Worm (Caenorhabditis elegans) whole organism, young adult: Measurements from ENCODE around the gene F21H12.3.

Source experiments
- B0336.3 ChIP-seq: fragments of 200-800 bp; sonication (Bioruptor generic); IDR thresholded peaks from 2 replicates; pipeline ENCODE4 v1.3.6; 2022; ENCODE audit warnings: missing genetic modification characterization, missing compliant biosample characterization
- C17E4.6 ChIP-seq: fragments of 200-800 bp; sonication (Bioruptor generic); IDR thresholded peaks from 2 replicates; pipeline ENCODE4 v1.3.6; 2022; ENCODE audit warnings: missing genetic modification reagents, missing genetic modification characterization, missing compliant biosample characterization
- D2030.7 ChIP-seq: fragments of 200-800 bp; sonication (Bioruptor generic); IDR thresholded peaks from 2 replicates; pipeline ENCODE4 v1.3.6; 2022; ENCODE audit warnings: missing genetic modification reagents, missing genetic modification characterization, missing compliant biosample characterization
- F22D6.2 ChIP-seq: sonication (generic microtip); optimal IDR thresholded peaks from 2 replicates; lab custom pipeline; 2016; ENCODE audit warnings: mild to moderate bottlenecking, missing genetic modification characterization, missing compliant biosample characterization
- K11D2.4 ChIP-seq: fragments of 200-800 bp; sonication (Bioruptor generic); IDR thresholded peaks from 2 replicates; pipeline ENCODE4 v1.3.6; 2022; ENCODE audit warnings: missing genetic modification reagents, missing genetic modification characterization, missing compliant biosample characterization
- K12H6.12 ChIP-seq: fragments of 200-800 bp; sonication (Bioruptor generic); optimal IDR thresholded peaks from 2 replicates; lab custom pipeline; 2018; ENCODE audit warnings: mild to moderate bottlenecking, missing genetic modification characterization, missing compliant biosample characterization
- Y53F4B.3 ChIP-seq: fragments of 200-800 bp; sonication (Bioruptor generic); IDR thresholded peaks from 2 replicates; pipeline ENCODE4 v1.3.6; 2022; ENCODE audit warnings: missing genetic modification reagents, missing genetic modification characterization, missing compliant biosample characterization
- Y56A3A.18 ChIP-seq: fragments of 200-800 bp; sonication (Bioruptor generic); IDR thresholded peaks from 2 replicates; pipeline ENCODE4 v1.3.6; 2022; ENCODE audit warnings: missing genetic modification reagents, missing genetic modification characterization, missing compliant biosample characterization
- Y67H2A.10 ChIP-seq: fragments of 200-800 bp; sonication (Bioruptor generic); conservative IDR thresholded peaks from 2 replicates; pipeline ENCODE4 v1.3.6; 2022; ENCODE audit warnings: missing genetic modification reagents, missing genetic modification characterization, missing compliant biosample characterization
- Y79H2A.3 ChIP-seq: fragments of 200-800 bp; sonication (Bioruptor generic); conservative IDR thresholded peaks from 2 replicates; pipeline ENCODE4 v1.3.6; 2022; ENCODE audit warnings: missing genetic modification reagents, missing genetic modification characterization, missing compliant biosample characterization
- atf-7 ChIP-seq: sonication (generic microtip); optimal IDR thresholded peaks from 2 replicates; lab custom pipeline; 2017; ENCODE audit warnings: mild to moderate bottlenecking, missing genetic modification characterization, missing compliant biosample characterization
- attf-3 ChIP-seq: fragments of 200-800 bp; sonication (Bioruptor generic); conservative IDR thresholded peaks from 2 replicates; pipeline ENCODE4 v1.3.6; 2022; ENCODE audit warnings: missing genetic modification reagents, missing genetic modification characterization, missing compliant biosample characterization
- attf-5 ChIP-seq: fragments of 200-800 bp; sonication (Bioruptor generic); optimal IDR thresholded peaks from 2 replicates; lab custom pipeline; 2018; ENCODE audit warnings: mild to moderate bottlenecking, missing genetic modification characterization, missing compliant biosample characterization
- bed-2 ChIP-seq: fragments of 200-800 bp; sonication (Bioruptor generic); IDR thresholded peaks from 2 replicates; pipeline ENCODE4 v1.3.6; 2022; ENCODE audit warnings: missing genetic modification reagents, missing genetic modification characterization, missing compliant biosample characterization
- cebp-1 ChIP-seq, 2 experiments: fragments of 200-800 bp in 1 of 2; sonication (Bioruptor generic) in 1 of 2; sonication (generic microtip) in 1 of 2; IDR thresholded peaks in 1 of 2; optimal IDR thresholded peaks in 1 of 2; 2 replicates each; pipeline versions ENCODE4 v1.3.6 to Lab custom; 2017 to 2022; ENCODE audit warnings: missing compliant biosample characterization in 2 of 2, missing genetic modification characterization in 2 of 2, mild to moderate bottlenecking in 1 of 2, missing genetic modification reagents in 1 of 2, moderate library complexity in 1 of 2
- ceh-40 ChIP-seq: fragments of 200-800 bp; sonication (Bioruptor generic); IDR thresholded peaks from 2 replicates; pipeline ENCODE4 v1.3.6; 2022; ENCODE audit warnings: missing genetic modification characterization, missing compliant biosample characterization
- ceh-79 ChIP-seq: sonication (generic microtip); optimal IDR thresholded peaks from 2 replicates; lab custom pipeline; 2017; ENCODE audit warnings: mild to moderate bottlenecking, missing genetic modification characterization, missing compliant biosample characterization
- chd-7 ChIP-seq: sonication (generic microtip); optimal IDR thresholded peaks from 2 replicates; lab custom pipeline; 2016; ENCODE audit warnings: mild to moderate bottlenecking, missing genetic modification characterization, moderate library complexity, missing compliant biosample characterization
- die-1 ChIP-seq: sonication (generic microtip); optimal IDR thresholded peaks from 2 replicates; lab custom pipeline; 2016; ENCODE audit warnings: missing genotype, mild to moderate bottlenecking, missing genetic modification characterization, missing compliant biosample characterization
- dpl-1 ChIP-seq: fragments of 150-350 bp; optimal IDR thresholded peaks from 2 replicates; lab custom pipeline; 2014; ENCODE audit warnings: missing biosample characterization, missing genetic modification reagents, missing genetic modification characterization
- efl-1 ChIP-seq: fragments of 150-350 bp; optimal IDR thresholded peaks from 2 replicates; lab custom pipeline; 2014; ENCODE audit warnings: missing biosample characterization, missing genetic modification reagents, missing genetic modification characterization
- fkh-3 ChIP-seq: sonication (generic microtip); optimal IDR thresholded peaks from 2 replicates; lab custom pipeline; 2016; ENCODE audit warnings: mild to moderate bottlenecking, missing genetic modification characterization, missing compliant biosample characterization
- him-1 ChIP-seq: sonication (generic microtip); optimal IDR thresholded peaks from 2 replicates; lab custom pipeline; 2016; ENCODE audit warnings: missing genotype, missing genetic modification reagents, missing genetic modification characterization, missing compliant biosample characterization
- hmg-20 ChIP-seq: fragments of 200-800 bp; sonication (Bioruptor generic); IDR thresholded peaks from 2 replicates; pipeline ENCODE4 v1.3.6; 2022; ENCODE audit warnings: missing genetic modification reagents, missing genetic modification characterization, missing compliant biosample characterization
- lag-1 ChIP-seq: fragments of 200-800 bp; sonication (Bioruptor generic); IDR thresholded peaks from 2 replicates; pipeline ENCODE4 v1.3.6; 2022; ENCODE audit warnings: missing genetic modification reagents, missing genetic modification characterization, missing compliant biosample characterization
- lin-35 ChIP-seq, 3 experiments: fragments of 150-350 bp in 2 of 3; sonication (generic microtip) in 1 of 3; optimal IDR thresholded peaks; 2 replicates each; lab custom pipeline; 2014 to 2018; ENCODE audit warnings: missing biosample characterization in 3 of 3, missing genetic modification characterization in 3 of 3, missing genetic modification reagents in 3 of 3
- lin-54 ChIP-seq: fragments of 200-800 bp; sonication (Bioruptor generic); optimal IDR thresholded peaks from 2 replicates; lab custom pipeline; 2018; ENCODE audit warnings: mild to moderate bottlenecking, missing genetic modification characterization, missing compliant biosample characterization
- lsl-1 ChIP-seq: fragments of 200-800 bp; sonication (Bioruptor generic); optimal IDR thresholded peaks from 2 replicates; lab custom pipeline; 2018; ENCODE audit warnings: mild to moderate bottlenecking, missing genetic modification characterization, moderate library complexity, missing compliant biosample characterization
- madf-6 ChIP-seq: fragments of 200-800 bp; sonication (Bioruptor generic); IDR thresholded peaks from 2 replicates; pipeline ENCODE4 v1.3.6; 2022; ENCODE audit warnings: missing genetic modification reagents, missing genetic modification characterization, missing compliant biosample characterization
- madf-8 ChIP-seq: fragments of 200-800 bp; sonication (Bioruptor generic); conservative IDR thresholded peaks from 2 replicates; pipeline ENCODE4 v1.3.6; 2022; ENCODE audit warnings: missing genetic modification reagents, missing genetic modification characterization, missing compliant biosample characterization
- mcd-1 ChIP-seq: fragments of 200-800 bp; sonication (Bioruptor generic); IDR thresholded peaks from 2 replicates; pipeline ENCODE4 v1.3.6; 2022; ENCODE audit warnings: missing genetic modification reagents, missing genetic modification characterization, missing compliant biosample characterization
- pbrm-1 ChIP-seq: fragments of 200-800 bp; sonication (Bioruptor generic); IDR thresholded peaks from 2 replicates; pipeline ENCODE4 v1.3.6; 2022; ENCODE audit warnings: missing genetic modification reagents, missing genetic modification characterization, missing compliant biosample characterization
- pha-4 ChIP-seq: fragments of 150-350 bp; sonication (generic microtip); optimal IDR thresholded peaks from 2 replicates; lab custom pipeline; 2014; ENCODE audit warnings: missing biosample characterization, missing genetic modification reagents, missing genetic modification characterization
- rec-8 ChIP-seq, 2 experiments: sonication (generic microtip); optimal IDR thresholded peaks; 2 replicates each; lab custom pipeline; 2016; ENCODE audit warnings: mild to moderate bottlenecking in 2 of 2, missing genetic modification characterization in 2 of 2, missing genetic modification reagents in 2 of 2, missing genotype in 2 of 2, missing biosample characterization in 1 of 2, missing compliant biosample characterization in 1 of 2, moderate library complexity in 1 of 2
- repo-1 ChIP-seq: sonication (generic microtip); optimal IDR thresholded peaks from 2 replicates; lab custom pipeline; 2017; ENCODE audit warnings: mild to moderate bottlenecking, missing genetic modification characterization, missing compliant biosample characterization
- sea-2 ChIP-seq: fragments of 200-800 bp; sonication (Bioruptor generic); IDR thresholded peaks from 2 replicates; pipeline ENCODE4 v1.3.6; 2022; ENCODE audit warnings: missing genetic modification characterization, missing compliant biosample characterization
- snpc-1.3 ChIP-seq: sonication (generic microtip); optimal IDR thresholded peaks from 2 replicates; lab custom pipeline; 2017; ENCODE audit warnings: missing genetic modification characterization, mild to moderate bottlenecking, missing compliant biosample characterization, antibody characterized with exemption, moderate library complexity, missing genotype, missing genetic modification reagents; ENCODE audit not compliant: insufficient read depth
- snpc-3.4 ChIP-seq: sonication (generic microtip); optimal IDR thresholded peaks from 2 replicates; lab custom pipeline; 2017; ENCODE audit warnings: missing genetic modification characterization, mild to moderate bottlenecking, missing compliant biosample characterization, antibody characterized with exemption, moderate library complexity, missing genotype, missing genetic modification reagents
- snpc-4 ChIP-seq, 5 experiments: fragments of 150-350 bp in 1 of 5; sonication (generic microtip) in 4 of 5; optimal IDR thresholded peaks; 2 replicates each; lab custom pipeline; 2014 to 2018; ENCODE audit warnings: missing genetic modification characterization in 5 of 5, missing biosample characterization in 3 of 5, antibody characterized with exemption in 2 of 5, mild to moderate bottlenecking in 2 of 5, missing compliant biosample characterization in 2 of 5, missing genotype in 2 of 5, moderate library complexity in 2 of 5, missing genetic modification reagents in 1 of 5
- tlf-1 ChIP-seq: fragments of 200-800 bp; sonication (Bioruptor generic); optimal IDR thresholded peaks from 2 replicates; lab custom pipeline; 2018; ENCODE audit warnings: mild to moderate bottlenecking, missing genetic modification characterization, missing compliant biosample characterization
- unc-130 ChIP-seq: sonication (generic microtip); optimal IDR thresholded peaks from 2 replicates; lab custom pipeline; 2016; ENCODE audit warnings: missing genetic modification reagents, missing genetic modification characterization, missing compliant biosample characterization
- xnd-1 ChIP-seq: sonication (generic microtip); optimal IDR thresholded peaks from 2 replicates; lab custom pipeline; 2016; ENCODE audit warnings: missing genotype, missing genetic modification reagents, missing genetic modification characterization, missing compliant biosample characterization
- ztf-18 ChIP-seq: sonication (generic microtip); optimal IDR thresholded peaks from 2 replicates; lab custom pipeline; 2016; ENCODE audit warnings: missing genotype, mild to moderate bottlenecking, missing genetic modification characterization, missing compliant biosample characterization

Gene F21H12.3

DNA sequence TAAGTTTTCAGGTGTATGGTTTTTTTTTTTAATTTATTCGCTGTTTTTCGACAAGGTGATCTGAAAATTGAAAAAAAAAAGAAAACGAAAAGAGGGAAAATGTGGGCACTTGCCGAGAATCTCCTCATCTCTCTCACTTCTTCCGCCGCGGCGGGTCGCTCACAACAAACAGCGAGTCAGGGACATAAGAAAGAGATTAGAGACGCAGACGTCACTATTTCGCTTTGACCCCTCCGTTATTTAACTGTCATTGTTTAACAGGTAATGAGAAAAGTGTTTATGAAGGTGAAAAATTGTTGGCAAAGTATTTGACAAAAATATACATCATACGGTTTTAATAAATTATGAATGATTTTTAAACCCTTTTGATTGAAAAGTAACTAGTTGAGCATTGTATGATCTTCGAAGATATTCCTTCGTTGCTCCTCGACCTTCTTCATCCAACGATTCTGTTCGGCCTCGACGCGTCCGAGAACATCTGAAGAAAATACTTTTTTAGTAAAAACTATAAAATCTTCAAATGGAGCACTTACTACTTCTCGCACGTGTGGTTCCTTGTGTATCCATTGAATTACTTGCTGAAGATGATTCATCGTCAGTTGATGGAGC lies 36.6 kb upstream of the F21H12.3 start:
- TF ChIP-seq madf-8 (GFP tag; lab: Robert Waterston, UW) (no peak), ztf-18 (peak; percentile 60), bed-2 (GFP tag; lab: Robert Waterston, UW) (no peak), madf-6 (GFP tag; lab: Robert Waterston, UW) (peak; percentile 36; the same call in 1 of the 2 replicates)

DNA sequence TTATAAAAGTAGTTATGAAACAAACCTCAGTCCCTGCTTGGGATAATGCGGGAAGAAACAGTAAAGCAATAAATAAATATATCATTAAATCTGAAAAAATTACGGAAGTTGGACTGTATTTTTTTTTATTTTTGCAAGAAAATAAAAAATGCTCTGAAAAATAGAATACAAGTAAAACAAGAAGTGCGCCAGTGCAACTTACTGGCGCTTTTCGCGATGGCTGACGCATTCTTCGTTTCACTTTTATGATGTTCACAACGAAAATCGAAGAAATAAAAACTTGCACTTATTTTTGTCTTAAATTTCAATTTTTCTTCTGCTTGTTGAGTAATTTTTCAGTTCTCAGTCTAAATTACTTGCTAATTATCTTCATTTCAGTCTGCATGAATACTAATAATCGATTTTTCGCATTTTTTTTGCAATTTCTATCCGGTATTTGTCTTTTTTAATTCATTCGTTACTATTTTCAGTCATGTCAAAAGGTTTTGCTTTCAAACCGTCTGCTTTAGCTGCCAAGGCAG lies 35.0 kb upstream of the F21H12.3 start, which contains the start of the genes R12C12.6 and ran-5:
Gene R12C12.6, minus strand, starts transcription at position 229 of the 521 bp plus-strand sequence.
Gene ran-5, plus strand, starts transcription at position 471 of the 521 bp plus-strand sequence.
- peak; percentile 38; the same call in 1 of the 2 replicates for TF ChIP-seq C17E4.6 (GFP tag; lab: Robert Waterston, UW)
- TF ChIP-seq hmg-20 (GFP tag; lab: Robert Waterston, UW) = peak; percentile 66; the same call in 1 of the 2 replicates
- TF ChIP-seq pbrm-1 = peak; percentile 89
- TF ChIP-seq lsl-1 (GFP tag; lab: Kevin White, UChicago) = peak; percentile 72
- TF ChIP-seq Y79H2A.3 = no peak
- peak in 1 of 3 experiments; percentile 82 for TF ChIP-seq lin-35 (GFP tag; optimal IDR thresholded peaks at IDR 0.05; lab: Kevin White, UChicago)
- TF ChIP-seq tlf-1 (GFP tag; lab: Kevin White, UChicago) = peak; percentile 73
- TF ChIP-seq die-1 (tag; lab: Kevin White, UChicago) = no peak
- no peak for TF ChIP-seq sea-2
- peak; percentile 27 for TF ChIP-seq dpl-1
- TF ChIP-seq bed-2 (GFP tag; lab: Robert Waterston, UW) = no peak
- TF ChIP-seq attf-3 (GFP tag; lab: Robert Waterston, UW) = peak; percentile 62; the same call in 1 of the 2 replicates
- peak; percentile 84 for TF ChIP-seq mcd-1 (GFP tag; lab: Robert Waterston, UW)
- no peak for TF ChIP-seq Y67H2A.10 (GFP tag; lab: Robert Waterston, UW)
- TF ChIP-seq snpc-3.4 (tag; lab: Kevin White, UChicago) = peak; percentile 77
- TF ChIP-seq him-1 (tag; lab: Kevin White, UChicago) = peak; percentile 41
- peak; percentile 52; the same call in 1 of the 2 replicates for TF ChIP-seq D2030.7 (GFP tag; lab: Robert Waterston, UW)
- peak; percentile 21 for TF ChIP-seq chd-7 (tag; lab: Kevin White, UChicago)
- peak; percentile 55 for TF ChIP-seq F22D6.2
- TF ChIP-seq attf-5 (GFP tag; lab: Kevin White, UChicago) = peak; percentile 50
- peak; percentile 11 for TF ChIP-seq unc-130 (GFP tag; lab: Kevin White, UChicago)
- peak; percentile 81 for TF ChIP-seq Y56A3A.18 (GFP tag; lab: Robert Waterston, UW)
- TF ChIP-seq repo-1 (tag; lab: Kevin White, UChicago) = peak; percentile 73
- peak; percentile 11 for TF ChIP-seq snpc-1.3 (tag; lab: Kevin White, UChicago)
- no peak for TF ChIP-seq ceh-79 (tag; lab: Kevin White, UChicago)
- TF ChIP-seq atf-7 = peak; percentile 48
- TF ChIP-seq K11D2.4 (GFP tag; lab: Robert Waterston, UW) = peak; percentile 79
- TF ChIP-seq ztf-18 = peak; percentile 98
- TF ChIP-seq Y53F4B.3 (GFP tag; lab: Robert Waterston, UW) = no peak
- TF ChIP-seq efl-1 (GFP tag; lab: Kevin White, UChicago) = peak; percentile 11
- peak; percentile 66 for TF ChIP-seq xnd-1 (tag; lab: Kevin White, UChicago)
- no peak for TF ChIP-seq lag-1
- no peak for TF ChIP-seq ceh-40 (GFP tag; lab: Robert Waterston, UW)
- TF ChIP-seq madf-6 (GFP tag; lab: Robert Waterston, UW) = peak; percentile 84
- peak; percentile 65; the same call in 1 of the 2 replicates for TF ChIP-seq B0336.3 (GFP tag; lab: Robert Waterston, UW)
- TF ChIP-seq K12H6.12 (tag; lab: Kevin White, UChicago) = peak; percentile 23
- no peak for TF ChIP-seq cebp-1 (GFP tag; IDR thresholded peaks at IDR 0.05; lab: Robert Waterston, UW)
- TF ChIP-seq cebp-1 (tag; optimal IDR thresholded peaks at IDR 0.05; lab: Kevin White, UChicago) = peak; percentile 80
- peak in 1 of 2 experiments; percentile 15 for TF ChIP-seq rec-8 (tag; optimal IDR thresholded peaks at IDR 0.05; lab: Kevin White, UChicago)
- TF ChIP-seq snpc-4 (GFP tag; optimal IDR thresholded peaks at IDR 0.05; lab: Kevin White, UChicago) = peak; percentile 41
- peak in 2 of 4 experiments; percentile 74 to 78 for TF ChIP-seq snpc-4 (tag; optimal IDR thresholded peaks at IDR 0.05; lab: Kevin White, UChicago)
- peak; percentile 72 for TF ChIP-seq pha-4 (tag; lab: Kevin White, UChicago)
- TF ChIP-seq fkh-3 (tag; lab: Kevin White, UChicago) = no peak
- peak; percentile 82 for TF ChIP-seq lin-54 (GFP tag; lab: Kevin White, UChicago)
